Fruit fly (Drosophila melanogaster) whole organism, embryonic: Measurements from ENCODE around the gene Fancl.

Experiments
- Adf1 ChIP-seq: fragments of 200-800 bp; sonication (Bioruptor generic); IDR thresholded peaks from 2 replicates; pipeline ENCODE4 v1.3.6; 2022; ENCODE audit warnings: missing biosample characterization, missing genetic modification characterization
- Awh ChIP-seq: fragments of 200-800 bp; sonication (Bioruptor generic); IDR thresholded peaks from 2 replicates; pipeline ENCODE4, ENCODE4 v1.3.6; 2022; ENCODE audit warnings: missing biosample characterization, missing genetic modification characterization
- CG11456 ChIP-seq: fragments of 200-800 bp; sonication (Bioruptor generic); IDR thresholded peaks from 3 replicates; pipeline ENCODE4 v1.3.6; 2022; ENCODE audit warnings: missing biosample characterization, missing genetic modification characterization
- CG1233 ChIP-seq: fragments of 200-800 bp; sonication (Bioruptor generic); optimal IDR thresholded peaks from 4 replicates; lab custom pipeline; 2018; ENCODE audit warnings: missing biosample characterization, mild to moderate bottlenecking, missing genetic modification characterization
- CG12659 ChIP-seq: fragments of 200-800 bp; sonication (Bioruptor generic); optimal IDR thresholded peaks from 3 replicates; lab custom pipeline; 2017; ENCODE audit warnings: mild to moderate bottlenecking, missing biosample characterization, missing genetic modification reagents, missing genetic modification characterization
- CG13775 ChIP-seq: fragments of 200-800 bp; sonication (Bioruptor generic); optimal IDR thresholded peaks from 3 replicates; lab custom pipeline; 2017; ENCODE audit warnings: missing biosample characterization, mild to moderate bottlenecking, missing genetic modification characterization
- CG18262 ChIP-seq: fragments of 200-800 bp; optimal IDR thresholded peaks from 3 replicates; lab custom pipeline; 2019; ENCODE audit warnings: missing biosample characterization, mild to moderate bottlenecking, missing genetic modification characterization, moderate library complexity
- CG2712 ChIP-seq: fragments of 200-800 bp; optimal IDR thresholded peaks from 3 replicates; lab custom pipeline; 2019; ENCODE audit warnings: missing biosample characterization, mild to moderate bottlenecking, missing genetic modification characterization, moderate library complexity
- CG2889 ChIP-seq: fragments of 200-800 bp; sonication (Bioruptor generic); IDR thresholded peaks from 3 replicates; pipeline ENCODE4 v1.3.6; 2022; ENCODE audit warnings: missing biosample characterization, missing genetic modification characterization
- CG34422 ChIP-seq: fragments of 200-800 bp; sonication (Bioruptor generic); IDR thresholded peaks from 3 replicates; pipeline ENCODE4 v1.3.6; 2022; ENCODE audit warnings: missing biosample characterization, missing genetic modification characterization
- CG4360 ChIP-seq: fragments of 200-800 bp; sonication (Bioruptor generic); IDR thresholded peaks from 2 replicates; pipeline ENCODE4 v1.3.6; 2022; ENCODE audit warnings: missing biosample characterization, missing genetic modification characterization
- CG4854 ChIP-seq: fragments of 200-800 bp; sonication (Bioruptor generic); optimal IDR thresholded peaks from 2 replicates; lab custom pipeline; 2016; ENCODE audit warnings: missing biosample characterization, missing genetic modification characterization, inconsistent platforms
- CG7271 ChIP-seq: fragments of 200-800 bp; sonication (Bioruptor generic); optimal IDR thresholded peaks from 2 replicates; lab custom pipeline; 2018; ENCODE audit warnings: missing biosample characterization, mild to moderate bottlenecking, missing genetic modification characterization, moderate library complexity
- CG9437 ChIP-seq: fragments of 200-800 bp; sonication (Bioruptor generic); optimal IDR thresholded peaks from 2 replicates; lab custom pipeline; 2018; ENCODE audit warnings: missing biosample characterization, mild to moderate bottlenecking, missing genetic modification characterization
- CG9797 ChIP-seq: fragments of 200-800 bp; sonication (Bioruptor generic); optimal IDR thresholded peaks from 3 replicates; lab custom pipeline; 2018; ENCODE audit warnings: missing biosample characterization, mild to moderate bottlenecking, missing genetic modification characterization
- D19A ChIP-seq: fragments of 200-800 bp; optimal IDR thresholded peaks from 3 replicates; lab custom pipeline; 2019; ENCODE audit warnings: missing biosample characterization, mild to moderate bottlenecking, missing genetic modification characterization, moderate library complexity
- Doc3 ChIP-seq: fragments of 200-800 bp; sonication (Bioruptor generic); IDR thresholded peaks from 3 replicates; pipeline ENCODE4 v1.3.6; 2022; ENCODE audit warnings: missing biosample characterization, missing genetic modification characterization; ENCODE audit not compliant: partially characterized antibody
- Fer1 ChIP-seq: fragments of 200-800 bp; sonication (Bioruptor generic); optimal IDR thresholded peaks from 2 replicates; lab custom pipeline; 2017; ENCODE audit warnings: missing biosample characterization, mild to moderate bottlenecking, missing genetic modification characterization
- Gug ChIP-seq: fragments of 200-800 bp; sonication (Bioruptor generic); IDR thresholded peaks from 4 replicates; pipeline ENCODE4 v1.3.6; 2022; ENCODE audit warnings: missing biosample characterization, missing genetic modification characterization
- H2.0 ChIP-seq: fragments of 200-800 bp; sonication (Bioruptor generic); IDR thresholded peaks from 2 replicates; pipeline ENCODE4 v1.3.6; 2022; ENCODE audit warnings: missing biosample characterization, missing genetic modification characterization
- Jarid2 ChIP-seq: fragments of 200-800 bp; sonication (Bioruptor generic); optimal IDR thresholded peaks from 3 replicates; lab custom pipeline; 2017; ENCODE audit warnings: mild to moderate bottlenecking, missing biosample characterization, missing genetic modification reagents, missing genetic modification characterization
- Opbp ChIP-seq: fragments of 200-800 bp; sonication (Bioruptor generic); IDR thresholded peaks from 3 replicates; pipeline ENCODE4 v1.3.6; 2022; ENCODE audit warnings: missing biosample characterization, missing genetic modification characterization; ENCODE audit not compliant: partially characterized antibody
- Pdp1 ChIP-seq, 2 experiments: fragments of 200-800 bp; sonication (Bioruptor generic); optimal IDR thresholded peaks; 3 replicates each; lab custom pipeline; 2016; ENCODE audit warnings: missing biosample characterization in 2 of 2, missing genetic modification characterization in 2 of 2, mild to moderate bottlenecking in 1 of 2, moderate library complexity in 1 of 2
- Sox100B ChIP-seq: fragments of 200-800 bp; sonication (Bioruptor generic); optimal IDR thresholded peaks from 3 replicates; lab custom pipeline; 2018; ENCODE audit warnings: missing biosample characterization, mild to moderate bottlenecking, missing genetic modification characterization
- Sox102F ChIP-seq: fragments of 200-800 bp; sonication (Bioruptor generic); optimal IDR thresholded peaks from 2 replicates; lab custom pipeline; 2018; ENCODE audit warnings: missing biosample characterization, mild to moderate bottlenecking, missing genetic modification characterization, moderate library complexity
- Ssrp ChIP-seq: fragments of 200-800 bp; sonication (Bioruptor generic); optimal IDR thresholded peaks from 2 replicates; lab custom pipeline; 2018; ENCODE audit warnings: missing biosample characterization, mild to moderate bottlenecking, missing genetic modification characterization, moderate library complexity
- TFAM ChIP-seq: fragments of 200-800 bp; sonication (Bioruptor generic); optimal IDR thresholded peaks from 2 replicates; lab custom pipeline; 2017; ENCODE audit warnings: missing biosample characterization, missing genetic modification characterization, inconsistent platforms
- ac ChIP-seq: fragments of 200-800 bp; sonication (Bioruptor generic); optimal IDR thresholded peaks from 3 replicates; lab custom pipeline; 2017; ENCODE audit warnings: missing biosample characterization, mild to moderate bottlenecking, missing genetic modification characterization
- bcd ChIP-seq: fragments of 200-800 bp; sonication (Bioruptor generic); optimal IDR thresholded peaks from 2 replicates; lab custom pipeline; 2017; ENCODE audit warnings: missing biosample characterization, mild to moderate bottlenecking, missing genetic modification characterization
- bigmax ChIP-seq: fragments of 200-800 bp; sonication (Bioruptor generic); optimal IDR thresholded peaks from 2 replicates; lab custom pipeline; 2018; ENCODE audit warnings: missing biosample characterization, mild to moderate bottlenecking, missing genetic modification characterization
- bsh ChIP-seq, 2 experiments: fragments of 200-800 bp; sonication (Bioruptor generic); optimal IDR thresholded peaks; 2 replicates each; lab custom pipeline; 2017 to 2018; ENCODE audit warnings: mild to moderate bottlenecking in 2 of 2, missing biosample characterization in 2 of 2, missing genetic modification characterization in 2 of 2, moderate library complexity in 1 of 2
- ci ChIP-seq: fragments of 200-800 bp; sonication (Bioruptor generic); IDR thresholded peaks from 3 replicates; pipeline ENCODE4 v1.3.6; 2022; ENCODE audit warnings: missing biosample characterization, missing genetic modification characterization
- crol ChIP-seq: fragments of 200-800 bp; sonication (Bioruptor generic); IDR thresholded peaks from 2 replicates; pipeline ENCODE4 v1.3.6; 2022; ENCODE audit warnings: missing biosample characterization, missing genetic modification characterization
- dm ChIP-seq: fragments of 200-800 bp; sonication (Bioruptor generic); optimal IDR thresholded peaks from 3 replicates; lab custom pipeline; 2016; ENCODE audit warnings: missing biosample characterization, missing genetic modification characterization
- eve ChIP-seq, 2 experiments: fragments of >200 bp; optimal IDR thresholded peaks; 2 replicates each; lab custom pipeline; 2017; ENCODE audit warnings: missing biosample characterization in 2 of 2, missing genetic modification characterization in 2 of 2
- ewg ChIP-seq: fragments of 200-800 bp; sonication (Bioruptor generic); optimal IDR thresholded peaks from 3 replicates; lab custom pipeline; 2017; ENCODE audit warnings: mild to moderate bottlenecking, missing biosample characterization, missing genetic modification reagents, missing genetic modification characterization
- fd96Cb ChIP-seq: fragments of 200-800 bp; sonication (Bioruptor generic); optimal IDR thresholded peaks from 2 replicates; lab custom pipeline; 2018; ENCODE audit warnings: missing biosample characterization, mild to moderate bottlenecking, missing genetic modification characterization, moderate library complexity
- gem ChIP-seq: fragments of 200-800 bp; sonication (Bioruptor generic); optimal IDR thresholded peaks from 2 replicates; lab custom pipeline; 2019; ENCODE audit warnings: missing biosample characterization, mild to moderate bottlenecking, missing genetic modification characterization, moderate library complexity
- maf-S ChIP-seq: fragments of 200-800 bp; sonication (Bioruptor generic); optimal IDR thresholded peaks from 2 replicates; lab custom pipeline; 2016; ENCODE audit warnings: missing biosample characterization, missing genetic modification characterization
- nerfin-1 ChIP-seq: fragments of 200-800 bp; sonication (Bioruptor generic); optimal IDR thresholded peaks from 3 replicates; lab custom pipeline; 2019; ENCODE audit warnings: missing biosample characterization, mild to moderate bottlenecking, missing genetic modification characterization, moderate library complexity
- org-1 ChIP-seq: fragments of 200-800 bp; sonication (Bioruptor generic); optimal IDR thresholded peaks from 2 replicates; lab custom pipeline; 2017; ENCODE audit warnings: missing biosample characterization, missing genetic modification characterization
- pb ChIP-seq: fragments of 200-800 bp; sonication (Bioruptor generic); optimal IDR thresholded peaks from 3 replicates; lab custom pipeline; 2016; ENCODE audit warnings: missing biosample characterization, missing genetic modification characterization
- repo ChIP-seq: fragments of 200-800 bp; sonication (Bioruptor generic); optimal IDR thresholded peaks from 2 replicates; lab custom pipeline; 2016; ENCODE audit warnings: missing biosample characterization, missing genetic modification characterization
- sd ChIP-seq: fragments of 200-800 bp; sonication (Bioruptor generic); optimal IDR thresholded peaks from 3 replicates; lab custom pipeline; 2018; ENCODE audit warnings: missing biosample characterization, mild to moderate bottlenecking, missing genetic modification characterization, moderate library complexity
- sens ChIP-seq: fragments of 200-800 bp; sonication (Bioruptor generic); peaks from one replicate; lab custom pipeline; 2016; ENCODE audit warnings: missing biosample characterization, missing genetic modification characterization
- sr ChIP-seq: fragments of 200-800 bp; sonication (Bioruptor generic); IDR thresholded peaks from 3 replicates; pipeline ENCODE4 v1.3.6; 2022; ENCODE audit warnings: missing biosample characterization, missing genetic modification characterization
- stc ChIP-seq: fragments of 200-800 bp; sonication (Bioruptor generic); IDR thresholded peaks from 2 replicates; pipeline ENCODE4 v1.3.6; 2022; ENCODE audit warnings: missing biosample characterization, missing genetic modification characterization
- trh ChIP-seq: fragments of 200-800 bp; sonication (Bioruptor generic); optimal IDR thresholded peaks from 2 replicates; lab custom pipeline; 2016; ENCODE audit warnings: missing biosample characterization, missing genetic modification characterization
- unpg ChIP-seq: fragments of 200-800 bp; sonication (Bioruptor generic); optimal IDR thresholded peaks from 3 replicates; lab custom pipeline; 2018; ENCODE audit warnings: missing biosample characterization, mild to moderate bottlenecking, missing genetic modification characterization, moderate library complexity
- wek ChIP-seq: fragments of 200-800 bp; sonication (Bioruptor generic); optimal IDR thresholded peaks from 3 replicates; lab custom pipeline; 2018; ENCODE audit warnings: missing biosample characterization, mild to moderate bottlenecking, missing genetic modification characterization, moderate library complexity
- zf30C ChIP-seq: fragments of 200-800 bp; sonication (Bioruptor generic); optimal IDR thresholded peaks from 3 replicates; lab custom pipeline; 2018; ENCODE audit warnings: missing biosample characterization, mild to moderate bottlenecking, missing genetic modification characterization

The Fancl gene

DNA sequence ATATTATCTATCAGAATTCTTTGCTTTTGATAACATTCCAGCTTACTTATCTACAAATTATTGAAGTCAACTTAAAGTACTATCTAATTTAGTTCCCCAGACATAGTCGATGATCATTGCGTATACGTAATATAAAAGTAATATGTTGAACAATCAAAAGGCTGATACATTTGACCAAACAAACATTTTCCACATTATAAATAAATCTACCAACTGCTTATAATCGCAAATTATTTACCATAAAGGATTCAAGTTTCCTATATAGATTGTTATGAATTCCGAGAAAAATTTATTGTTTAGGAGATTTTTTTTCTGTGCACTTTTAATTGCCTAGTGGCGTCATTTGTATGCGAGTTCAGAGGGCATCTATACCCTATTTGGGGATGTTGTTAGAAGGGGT lies 34.0 kb upstream of the Fancl start (continued):
- TF ChIP-seq sens (GFP tag; lab: Kevin White, UChicago): peak; percentile 73
- TF ChIP-seq sd (tag; lab: Kevin White, UChicago): peak; percentile 73
- no peak for TF ChIP-seq maf-S (GFP tag; lab: Kevin White, UChicago)
- no peak for TF ChIP-seq crol (GFP tag; lab: Robert Waterston, UW)
- peak in 1 of 2 experiments; percentile 28 for TF ChIP-seq eve (GFP tag; optimal IDR thresholded peaks at IDR 0.05; lab: Kevin White, UChicago)
- no peak for TF ChIP-seq CG13775 (GFP tag; lab: Kevin White, UChicago)
- no peak for TF ChIP-seq CG1233 (GFP tag; lab: Kevin White, UChicago)
- no peak for TF ChIP-seq dm
- no peak for TF ChIP-seq CG12659 (GFP tag; lab: Kevin White, UChicago)
- TF ChIP-seq CG4854 (GFP tag; lab: Kevin White, UChicago): no peak
- no peak for TF ChIP-seq Fer1 (GFP tag; lab: Kevin White, UChicago)
- TF ChIP-seq Doc3 (GFP tag; lab: Robert Waterston, UW): no peak
- TF ChIP-seq ac (GFP tag; lab: Kevin White, UChicago): no peak
- TF ChIP-seq bigmax (GFP tag; lab: Kevin White, UChicago): no peak
- no peak for TF ChIP-seq Opbp (GFP tag; lab: Robert Waterston, UW)
- no peak for TF ChIP-seq wek (GFP tag; lab: Kevin White, UChicago)
- TF ChIP-seq gem (tag; lab: Kevin White, UChicago): peak; percentile 31
- no peak for TF ChIP-seq Adf1
- no peak for TF ChIP-seq ewg (GFP tag; lab: Kevin White, UChicago)
- no peak for TF ChIP-seq Gug
- no peak for TF ChIP-seq org-1
- TF ChIP-seq CG11456: no peak
- no peak for TF ChIP-seq TFAM
- no peak for TF ChIP-seq zf30C (GFP tag; lab: Kevin White, UChicago)
- no peak for TF ChIP-seq bcd (GFP tag; lab: Kevin White, UChicago)
- TF ChIP-seq D19A: no peak
- no peak for TF ChIP-seq repo
- peak; percentile 11 for TF ChIP-seq Sox100B (GFP tag; lab: Kevin White, UChicago)
- TF ChIP-seq CG9437: peak; percentile 28
- TF ChIP-seq bsh (GFP tag; optimal IDR thresholded peaks at IDR 0.05; lab: Kevin White, UChicago): no peak
- TF ChIP-seq CG18262 (tag; lab: Kevin White, UChicago): peak; percentile 12
- TF ChIP-seq Sox102F: peak; percentile 40
- no peak for TF ChIP-seq H2.0 (GFP tag; lab: Robert Waterston, UW)

DNA sequence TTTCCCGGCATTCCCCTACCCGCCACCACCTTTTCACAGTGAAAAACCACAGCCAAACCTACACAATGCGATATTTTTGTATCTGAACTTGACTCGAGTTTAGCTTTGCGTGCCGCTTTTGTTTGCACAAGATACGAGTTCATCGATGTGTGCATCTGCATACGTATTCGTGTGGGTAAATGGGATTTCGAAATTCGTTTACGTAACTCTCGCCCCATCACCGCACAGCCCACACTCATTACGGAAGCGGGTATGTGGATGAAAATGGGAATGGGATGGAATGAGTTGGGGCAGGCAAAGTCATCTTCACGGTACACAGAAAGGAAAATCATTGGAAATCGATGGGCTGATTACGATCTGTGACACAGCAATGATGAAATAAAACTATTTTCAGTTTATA lies 33.6 kb upstream of the Fancl start:
- TF ChIP-seq CG4360: no peak
- no peak for TF ChIP-seq nerfin-1
- peak; percentile 76; the same call in 2 of the 3 replicates for TF ChIP-seq sr (GFP tag; lab: Robert Waterston, UW)
- peak; percentile 50; the same call in 1 of the 3 replicates for TF ChIP-seq ci (GFP tag; lab: Robert Waterston, UW)
- TF ChIP-seq CG9437: peak; percentile 52
- peak in 1 of 2 experiments; percentile 49 for TF ChIP-seq Pdp1 (GFP tag; optimal IDR thresholded peaks at IDR 0.05; lab: Kevin White, UChicago)

DNA sequence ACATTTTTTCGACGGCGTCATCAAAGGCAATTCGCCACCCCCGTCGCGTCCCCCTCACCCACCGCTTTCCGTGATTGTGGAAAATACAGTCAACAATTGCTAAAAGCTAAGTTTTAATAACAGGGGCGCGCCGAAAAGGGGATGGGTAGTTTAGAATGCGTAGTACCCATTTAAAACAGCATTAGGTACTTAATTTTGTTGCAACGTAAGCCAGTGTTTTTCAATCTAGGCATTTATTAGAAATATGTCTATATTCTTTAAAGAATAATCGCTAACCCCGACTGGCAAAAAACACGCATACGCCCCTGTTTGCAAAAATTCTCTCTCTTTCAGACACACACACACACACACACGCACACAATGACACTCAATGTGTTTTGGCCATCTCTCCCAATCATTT lies 32.2 kb upstream of the Fancl start:
- peak; percentile 24 for TF ChIP-seq unpg
- TF ChIP-seq Ssrp (tag; lab: Kevin White, UChicago): no peak
- no peak for TF ChIP-seq CG9797 (GFP tag; lab: Kevin White, UChicago)
- TF ChIP-seq CG34422 (GFP tag; lab: Robert Waterston, UW): 0 out of 3 replicates have a peak, but pooled peaks have one; percentile 39
- TF ChIP-seq trh (GFP tag; lab: Kevin White, UChicago): no peak
- no peak for TF ChIP-seq stc (GFP tag; lab: Robert Waterston, UW)
- TF ChIP-seq CG2712 (tag; lab: Kevin White, UChicago): peak; percentile 9
- TF ChIP-seq CG13775 (GFP tag; lab: Kevin White, UChicago): peak; percentile 49
- TF ChIP-seq Jarid2 (GFP tag; lab: Kevin White, UChicago): no peak
- no peak for TF ChIP-seq CG7271 (tag; lab: Kevin White, UChicago)
- TF ChIP-seq CG2889 (GFP tag; lab: Robert Waterston, UW): no peak
- TF ChIP-seq fd96Cb (tag; lab: Kevin White, UChicago): no peak
- TF ChIP-seq pb (GFP tag; lab: Kevin White, UChicago): no peak
- TF ChIP-seq Awh (GFP tag; lab: Robert Waterston, UW): no peak
